Worm (Caenorhabditis elegans): ENCODE data around the gene twk-21.

The twk-21 gene

ce11 chrX:16299859-16300258, at the start of gene twk-21:
Gene twk-21, plus strand, starts transcription at chrX:16299892.
- TF ChIP-seq zip-2 (tag; optimal IDR thresholded peaks at IDR 0.05) (no peak), madf-5 (GFP tag; IDR thresholded peaks at IDR 0.05) (peak in 1 of 2 experiments; percentile 70; a peak in 1 of 4 replicates), unc-39 (tag; optimal IDR thresholded peaks at IDR 0.05) (no peak), arid-1 (GFP tag; conservative IDR thresholded peaks at IDR 0.05) (no peak), hmg-1.1 (GFP tag; IDR thresholded peaks at IDR 0.05) (no peak), madf-9 (GFP tag; conservative IDR thresholded peaks at IDR 0.05) (0 out of 2 replicates have a peak, but pooled peaks have one; percentile 9), lin-38 (GFP tag; IDR thresholded peaks at IDR 0.05) (peak; percentile 27), aha-1 (tag) (peak; percentile 70), hlh-11 (tag; optimal IDR thresholded peaks at IDR 0.05) (no peak), dmd-6 (GFP tag; IDR thresholded peaks at IDR 0.05) (0 out of 2 replicates have a peak, but pooled peaks have one; percentile 17), lin-15B (tag; optimal IDR thresholded peaks at IDR 0.05) (no peak), ceh-32 (tag; optimal IDR thresholded peaks at IDR 0.05; ENCODE audit: poor library complexity) (no peak), D1046.2 (GFP tag; IDR thresholded peaks at IDR 0.05) (no peak), zag-1 (tag; optimal IDR thresholded peaks at IDR 0.05) (no peak), hlh-30 (tag; optimal IDR thresholded peaks at IDR 0.05; ENCODE audit: insufficient read depth) (peak; percentile 3), egl-43 (GFP tag; IDR thresholded peaks at IDR 0.05) (peak; percentile 24; the same call in 1 of the 2 replicates), unc-130 (GFP tag; optimal IDR thresholded peaks at IDR 0.05) (no peak), mdt-29 (GFP tag; IDR thresholded peaks at IDR 0.05) (0 out of 2 replicates have a peak, but pooled peaks have one; percentile 13), lir-3 (tag; optimal IDR thresholded peaks at IDR 0.05) (no peak), zfp-3 (GFP tag; conservative IDR thresholded peaks at IDR 0.05) (no peak), pha-4 (GFP tag; IDR thresholded peaks at IDR 0.05) (peak; percentile 11; the same call in 1 of the 2 replicates), pha-4 (tag; optimal IDR thresholded peaks at IDR 0.05) (no peak)

ce11 chrX:16250679-16251078, 49.0 kb upstream of the twk-21 start, which contains the start of gene W10G6.6:
Gene W10G6.6, minus strand, starts transcription at chrX:16250779.
- TF ChIP-seq spr-1 (tag; optimal IDR thresholded peaks at IDR 0.05): no peak
- peak; percentile 15; the same call in 1 of the 2 replicates for TF ChIP-seq set-16 (GFP tag; IDR thresholded peaks at IDR 0.05)

ce11 chrX:16258503-16258902, 41.2 kb upstream of the twk-21 start:
- no peak for TF ChIP-seq nhr-25 (tag; optimal IDR thresholded peaks at IDR 0.05; ENCODE audit: borderline replicate concordance, insufficient read depth)
- no peak for TF ChIP-seq cey-2 (tag; optimal IDR thresholded peaks at IDR 0.05; ENCODE audit: borderline replicate concordance, insufficient read depth)
- 0 out of 2 replicates have a peak, but pooled peaks have one; percentile 24 for TF ChIP-seq F44E2.7 (GFP tag; IDR thresholded peaks at IDR 0.05)
- TF ChIP-seq aha-1 (tag): peak; percentile 69

DNA sequence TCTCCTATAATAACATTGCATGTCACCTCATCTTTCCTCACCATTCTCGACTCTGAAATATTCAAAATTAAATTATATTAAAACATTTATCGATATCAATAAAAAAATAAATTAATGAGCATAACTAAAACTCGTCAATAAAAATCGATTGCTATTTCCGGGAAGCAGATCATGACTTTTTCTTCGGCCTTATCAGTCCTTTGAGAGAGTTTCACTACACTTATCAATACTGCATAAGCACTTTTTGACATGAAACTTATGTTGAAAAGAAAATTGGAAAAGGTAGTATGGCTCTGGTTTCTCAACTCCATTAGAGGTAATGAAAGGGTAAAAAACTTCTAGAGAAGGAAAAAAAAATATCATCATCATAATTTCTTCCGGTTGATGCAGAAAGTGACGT, 39.6 kb upstream of the twk-21 start:
- TF ChIP-seq nhr-48 (tag; optimal IDR thresholded peaks at IDR 0.05) (no peak), lim-7 (GFP tag; IDR thresholded peaks at IDR 0.05) (no peak), nhr-6 (tag; optimal IDR thresholded peaks at IDR 0.05) (no peak), mes-2 (tag; optimal IDR thresholded peaks at IDR 0.05; ENCODE audit: poor library complexity, severe bottlenecking) (no peak), daf-8 (GFP tag; IDR thresholded peaks at IDR 0.05) (no peak), dve-1 (tag; optimal IDR thresholded peaks at IDR 0.05; ENCODE audit: insufficient read depth) (peak; percentile 43), gei-8 (GFP tag; optimal IDR thresholded peaks at IDR 0.05) (no peak), nhr-28 (tag; optimal IDR thresholded peaks at IDR 0.05) (peak; percentile 64), Y105C5A.15 (GFP tag; IDR thresholded peaks at IDR 0.05) (no peak), daf-12 (tag; optimal IDR thresholded peaks at IDR 0.05) (no peak), lsy-2 (tag; optimal IDR thresholded peaks at IDR 0.05) (no peak), ceh-62 (tag; optimal IDR thresholded peaks at IDR 0.05) (no peak), Y5F2A.4 (GFP tag; optimal IDR thresholded peaks at IDR 0.05) (no peak), dmd-6 (GFP tag; IDR thresholded peaks at IDR 0.05) (peak; percentile 58; the same call in 1 of the 2 replicates), hlh-11 (tag; optimal IDR thresholded peaks at IDR 0.05) (peak; percentile 22), pqm-1 (tag; optimal IDR thresholded peaks at IDR 0.05) (peak; percentile 85), arid-1 (GFP tag; conservative IDR thresholded peaks at IDR 0.05) (no peak), hlh-30 (tag; optimal IDR thresholded peaks at IDR 0.05; ENCODE audit: insufficient read depth) (peak; percentile 6), zfp-2 (tag; optimal IDR thresholded peaks at IDR 0.05) (no peak), nhr-41 (GFP tag; IDR thresholded peaks at IDR 0.05) (no peak), lin-1 (GFP tag; IDR thresholded peaks at IDR 0.05) (0 out of 2 replicates have a peak, but pooled peaks have one; percentile 62), aha-1 (tag) (peak; percentile 30), spr-1 (tag; optimal IDR thresholded peaks at IDR 0.05) (no peak), unc-39 (tag; optimal IDR thresholded peaks at IDR 0.05) (no peak)
